Fruit fly (Drosophila melanogaster) whole organism, embryonic: Measurements from ENCODE around the gene CG17839.

ENCODE experiments used
- Antp ChIP-seq: fragments of 200-800 bp; sonication (Bioruptor generic); optimal IDR thresholded peaks from 3 replicates; lab custom pipeline; 2016; ENCODE audit warnings: missing biosample characterization, missing genetic modification characterization
- Blimp-1 ChIP-seq: fragments of 200-800 bp; sonication (Bioruptor generic); optimal IDR thresholded peaks from 3 replicates; lab custom pipeline; 2018; ENCODE audit warnings: missing biosample characterization, missing genetic modification characterization, mild to moderate bottlenecking, moderate library complexity, missing genetic modification reagents
- CG10267 ChIP-seq: fragments of 200-800 bp; sonication (Bioruptor generic); optimal IDR thresholded peaks from 2 replicates; lab custom pipeline; 2018; ENCODE audit warnings: missing biosample characterization, mild to moderate bottlenecking, missing genetic modification characterization, moderate library complexity
- CG10654 ChIP-seq: fragments of 200-800 bp; sonication (Bioruptor generic); optimal IDR thresholded peaks from 2 replicates; lab custom pipeline; 2016; ENCODE audit warnings: missing biosample characterization, missing genetic modification characterization
- CG12071 ChIP-seq: fragments of 200-800 bp; sonication (Bioruptor generic); optimal IDR thresholded peaks from 3 replicates; lab custom pipeline; 2018; ENCODE audit warnings: missing biosample characterization, mild to moderate bottlenecking, missing genetic modification characterization
- CG13123 ChIP-seq: fragments of 200-800 bp; sonication (Bioruptor generic); optimal IDR thresholded peaks from 2 replicates; lab custom pipeline; 2016; ENCODE audit warnings: missing biosample characterization, missing genetic modification characterization
- CG13287 ChIP-seq: fragments of 200-800 bp; sonication (Bioruptor generic); IDR thresholded peaks from 2 replicates; pipeline ENCODE4 v1.3.6; 2022; ENCODE audit warnings: missing biosample characterization, missing genetic modification characterization; ENCODE audit not compliant: partially characterized antibody
- CG14050 ChIP-seq: fragments of 200-800 bp; sonication (Bioruptor generic); IDR thresholded peaks from 3 replicates; pipeline ENCODE4 v1.3.6; 2022; ENCODE audit warnings: missing biosample characterization, missing genetic modification characterization
- CG15011 ChIP-seq: fragments of 200-800 bp; sonication (Bioruptor generic); optimal IDR thresholded peaks from 3 replicates; lab custom pipeline; 2018; ENCODE audit warnings: missing biosample characterization, mild to moderate bottlenecking, missing genetic modification characterization
- CG15479 ChIP-seq: fragments of 200-800 bp; sonication (Bioruptor generic); optimal IDR thresholded peaks from 3 replicates; lab custom pipeline; 2019; ENCODE audit warnings: missing biosample characterization, mild to moderate bottlenecking, missing genetic modification characterization, moderate library complexity
- CG17186 ChIP-seq: fragments of 200-800 bp; sonication (Bioruptor generic); optimal IDR thresholded peaks from 3 replicates; lab custom pipeline; 2017; ENCODE audit warnings: missing biosample characterization, missing genetic modification reagents, missing genetic modification characterization
- CG17328 ChIP-seq: fragments of 200-800 bp; sonication (Bioruptor generic); IDR thresholded peaks from 2 replicates; pipeline ENCODE4 v1.3.6; 2022; ENCODE audit warnings: missing biosample characterization, missing genetic modification characterization
- CG17912 ChIP-seq: fragments of 200-800 bp; sonication (Bioruptor generic); optimal IDR thresholded peaks from 2 replicates; lab custom pipeline; 2018; ENCODE audit warnings: missing biosample characterization, mild to moderate bottlenecking, missing genetic modification characterization
- CG18619 ChIP-seq: fragments of 200-800 bp; sonication (Bioruptor generic); optimal IDR thresholded peaks from 3 replicates; lab custom pipeline; 2017; ENCODE audit warnings: missing biosample characterization, mild to moderate bottlenecking, missing genetic modification characterization
- CG2120 ChIP-seq: fragments of 200-800 bp; sonication (Bioruptor generic); optimal IDR thresholded peaks from 3 replicates; lab custom pipeline; 2016; ENCODE audit warnings: missing biosample characterization, missing genetic modification characterization
- CG2889 ChIP-seq: fragments of 200-800 bp; sonication (Bioruptor generic); IDR thresholded peaks from 3 replicates; pipeline ENCODE4 v1.3.6; 2022; ENCODE audit warnings: missing biosample characterization, missing genetic modification characterization
- CG31441 ChIP-seq: fragments of 200-800 bp; sonication (Bioruptor generic); IDR thresholded peaks from 2 replicates; pipeline ENCODE4 v1.3.6; 2022; ENCODE audit warnings: missing biosample characterization, missing genetic modification characterization
- CG33213 ChIP-seq: fragments of 200-800 bp; sonication (Bioruptor generic); optimal IDR thresholded peaks from 3 replicates; lab custom pipeline; 2016; ENCODE audit warnings: missing biosample characterization, missing genetic modification characterization
- CG34422 ChIP-seq: fragments of 200-800 bp; sonication (Bioruptor generic); IDR thresholded peaks from 3 replicates; pipeline ENCODE4 v1.3.6; 2022; ENCODE audit warnings: missing biosample characterization, missing genetic modification characterization
- CG8765 ChIP-seq: fragments of 200-800 bp; sonication (Bioruptor generic); IDR thresholded peaks from 2 replicates; pipeline ENCODE4 v1.3.6; 2022; ENCODE audit warnings: missing biosample characterization, missing genetic modification characterization
- CG9727 ChIP-seq: fragments of 200-800 bp; sonication (Bioruptor generic); optimal IDR thresholded peaks from 3 replicates; lab custom pipeline; 2017; ENCODE audit warnings: missing biosample characterization, mild to moderate bottlenecking, missing genetic modification characterization
- CrebB ChIP-seq: fragments of 200-800 bp; sonication (Bioruptor generic); optimal IDR thresholded peaks from 3 replicates; lab custom pipeline; 2018; ENCODE audit warnings: missing biosample characterization, mild to moderate bottlenecking, missing genetic modification characterization
- Dll ChIP-seq: fragments of 200-800 bp; sonication (Bioruptor generic); IDR thresholded peaks from 4 replicates; pipeline ENCODE4 v1.3.6; 2022; ENCODE audit warnings: missing biosample characterization, missing genetic modification characterization; ENCODE audit not compliant: partially characterized antibody
- Doc3 ChIP-seq: fragments of 200-800 bp; sonication (Bioruptor generic); IDR thresholded peaks from 3 replicates; pipeline ENCODE4 v1.3.6; 2022; ENCODE audit warnings: missing biosample characterization, missing genetic modification characterization; ENCODE audit not compliant: partially characterized antibody
- Eip74EF ChIP-seq, 2 experiments: fragments of 200-800 bp in 1 of 2; fragments of >200 bp in 1 of 2; sonication (Bioruptor generic) in 1 of 2; optimal IDR thresholded peaks; 2 replicates each; lab custom pipeline; 2017 to 2019; ENCODE audit warnings: missing biosample characterization in 2 of 2, missing genetic modification characterization in 2 of 2, mild to moderate bottlenecking in 1 of 2, moderate library complexity in 1 of 2
- GATAe ChIP-seq: fragments of 200-800 bp; sonication (Bioruptor generic); conservative IDR thresholded peaks from 2 replicates; pipeline ENCODE4 v1.3.6; 2022; ENCODE audit warnings: missing biosample characterization, missing genetic modification characterization
- HLH54F ChIP-seq: fragments of 200-800 bp; sonication (Bioruptor generic); optimal IDR thresholded peaks from 3 replicates; lab custom pipeline; 2016; ENCODE audit warnings: missing biosample characterization, missing genetic modification characterization
- Med ChIP-seq: fragments of 200-800 bp; sonication (Bioruptor generic); peaks from one replicate; lab custom pipeline; 2016; ENCODE audit warnings: missing biosample characterization, missing genetic modification characterization, mild to moderate bottlenecking, inconsistent platforms, moderate library complexity
- Nf-YA ChIP-seq: fragments of 200-800 bp; sonication (Bioruptor generic); IDR thresholded peaks from 2 replicates; pipeline ENCODE4 v1.3.6; 2022; ENCODE audit warnings: missing biosample characterization, missing genetic modification characterization
- Poxn ChIP-seq: fragments of 200-800 bp; sonication (Bioruptor generic); IDR thresholded peaks from 2 replicates; pipeline ENCODE4 v1.3.6; 2022; ENCODE audit warnings: missing biosample characterization, missing genetic modification characterization
- TFAM ChIP-seq: fragments of 200-800 bp; sonication (Bioruptor generic); optimal IDR thresholded peaks from 2 replicates; lab custom pipeline; 2017; ENCODE audit warnings: missing biosample characterization, missing genetic modification characterization, inconsistent platforms
- Usf ChIP-seq: fragments of 200-800 bp; sonication (Bioruptor generic); optimal IDR thresholded peaks from 2 replicates; lab custom pipeline; 2017; ENCODE audit warnings: missing genotype, missing biosample characterization, missing genetic modification characterization
- btn ChIP-seq: fragments of 200-800 bp; sonication (Bioruptor generic); optimal IDR thresholded peaks from 2 replicates; lab custom pipeline; 2016; ENCODE audit warnings: missing biosample characterization, missing genetic modification characterization
- chm ChIP-seq: fragments of 200-800 bp; sonication (Bioruptor generic); IDR thresholded peaks from 2 replicates; pipeline ENCODE4 v1.3.6; 2022; ENCODE audit warnings: missing biosample characterization, missing genetic modification characterization
- esg ChIP-seq: fragments of 200-800 bp; sonication (Bioruptor generic); conservative IDR thresholded peaks from 2 replicates; pipeline ENCODE4 v1.3.6; 2022; ENCODE audit warnings: missing biosample characterization, missing genetic modification characterization
- ftz-f1 ChIP-seq: fragments of 200-800 bp; sonication (Bioruptor generic); optimal IDR thresholded peaks from 2 replicates; lab custom pipeline; 2016; ENCODE audit warnings: missing biosample characterization, missing genetic modification characterization
- inv ChIP-seq: fragments of 200-800 bp; sonication (Bioruptor generic); IDR thresholded peaks from 2 replicates; pipeline ENCODE4 v1.3.6; 2022; ENCODE audit warnings: missing biosample characterization, missing genetic modification characterization; ENCODE audit not compliant: partially characterized antibody
- jigr1 ChIP-seq: fragments of 200-800 bp; sonication (Bioruptor generic); IDR thresholded peaks from 3 replicates; pipeline ENCODE4 v1.3.6; 2022; ENCODE audit warnings: missing biosample characterization, missing genetic modification characterization
- knrl ChIP-seq: fragments of 200-800 bp; sonication (Bioruptor generic); IDR thresholded peaks from 3 replicates; pipeline ENCODE4 v1.3.6; 2022; ENCODE audit warnings: missing biosample characterization, missing genetic modification characterization; ENCODE audit not compliant: partially characterized antibody
- lov ChIP-seq, 2 experiments: fragments of 200-800 bp in 1 of 2; fragments of >200 bp in 1 of 2; sonication (Bioruptor generic) in 1 of 2; IDR thresholded peaks in 1 of 2; optimal IDR thresholded peaks in 1 of 2; 2 replicates in 1 of 2; 3 replicates in 1 of 2; pipeline versions ENCODE4 v1.3.6 to Lab custom; 2017 to 2022; ENCODE audit warnings: missing biosample characterization in 1 of 2, missing genetic modification characterization in 1 of 2
- mld ChIP-seq: fragments of 200-800 bp; sonication (Bioruptor generic); IDR thresholded peaks from 3 replicates; pipeline ENCODE4 v1.3.6; 2022; ENCODE audit warnings: missing biosample characterization, missing genetic modification characterization; ENCODE audit not compliant: partially characterized antibody
- peb ChIP-seq: fragments of 200-800 bp; sonication (Bioruptor generic); IDR thresholded peaks from 2 replicates; pipeline ENCODE4 v1.3.6; 2022; ENCODE audit warnings: missing biosample characterization, missing genetic modification characterization
- pnt ChIP-seq: fragments of 200-800 bp; sonication (Bioruptor generic); optimal IDR thresholded peaks from 3 replicates; lab custom pipeline; 2016; ENCODE audit warnings: missing biosample characterization, missing genetic modification characterization
- psq ChIP-seq: fragments of 200-800 bp; sonication (Bioruptor generic); optimal IDR thresholded peaks from 2 replicates; lab custom pipeline; 2017; ENCODE audit warnings: missing biosample characterization, missing genetic modification characterization
- ro ChIP-seq: fragments of 200-800 bp; sonication (Bioruptor generic); IDR thresholded peaks from 2 replicates; pipeline ENCODE4 v1.3.6; 2022; ENCODE audit warnings: missing biosample characterization, missing genetic modification characterization
- sim ChIP-seq: fragments of 200-800 bp; sonication (Bioruptor generic); IDR thresholded peaks from 2 replicates; pipeline ENCODE4 v1.3.6; 2022; ENCODE audit warnings: missing biosample characterization, missing genetic modification characterization
- unc-4 ChIP-seq: fragments of 200-800 bp; sonication (Bioruptor generic); IDR thresholded peaks from 2 replicates; pipeline ENCODE4 v1.3.6; 2022; ENCODE audit warnings: missing biosample characterization, missing genetic modification characterization; ENCODE audit not compliant: partially characterized antibody
- zen ChIP-seq: fragments of 200-800 bp; sonication (Bioruptor generic); optimal IDR thresholded peaks from 3 replicates; lab custom pipeline; 2018; ENCODE audit warnings: missing biosample characterization, mild to moderate bottlenecking, missing genetic modification characterization, moderate library complexity
- zf30C ChIP-seq: fragments of 200-800 bp; sonication (Bioruptor generic); optimal IDR thresholded peaks from 3 replicates; lab custom pipeline; 2018; ENCODE audit warnings: missing biosample characterization, mild to moderate bottlenecking, missing genetic modification characterization

Gene CG17839

dm6 chr3L:14790127-14790589, 14.8 kb upstream of the CG17839 start (continued):
- TF ChIP-seq CG34422 (GFP tag; lab: Robert Waterston, UW): peak; percentile 69; the same call in 2 of the 3 replicates
- peak; percentile 89 for TF ChIP-seq Antp (GFP tag; lab: Kevin White, UChicago)
- TF ChIP-seq CG2889 (GFP tag; lab: Robert Waterston, UW): 0 out of 3 replicates have a peak, but pooled peaks have one; percentile 54
- peak; percentile 44 for TF ChIP-seq ro (GFP tag; lab: Robert Waterston, UW)
- TF ChIP-seq Nf-YA: 0 out of 2 replicates have a peak, but pooled peaks have one; percentile 34
- TF ChIP-seq pnt: peak; percentile 61
- TF ChIP-seq CG12071: no peak
- 0 out of 2 replicates have a peak, but pooled peaks have one; percentile 31 for TF ChIP-seq CG31441 (GFP tag; lab: Robert Waterston, UW)
- TF ChIP-seq zf30C (GFP tag; lab: Kevin White, UChicago): no peak
- peak; percentile 91 for TF ChIP-seq CG2120 (GFP tag; lab: Kevin White, UChicago)
- peak; percentile 34 for TF ChIP-seq CG18619 (GFP tag; lab: Kevin White, UChicago)
- TF ChIP-seq Eip74EF (GFP tag; optimal IDR thresholded peaks at IDR 0.05; lab: Kevin White, UChicago): no peak
- TF ChIP-seq knrl (GFP tag; lab: Robert Waterston, UW): peak; percentile 89
- no peak; the same call in 1 of the 2 replicates for TF ChIP-seq GATAe (GFP tag; lab: Robert Waterston, UW)
- TF ChIP-seq CG13287 (GFP tag; lab: Robert Waterston, UW): peak; percentile 82
- peak; percentile 70 for TF ChIP-seq CG33213 (GFP tag; lab: Kevin White, UChicago)
- peak; percentile 99 for TF ChIP-seq Med
- peak; percentile 62 for TF ChIP-seq CG17912
- peak; percentile 80 for TF ChIP-seq inv (GFP tag; lab: Robert Waterston, UW)
- TF ChIP-seq Blimp-1 (GFP tag; lab: Kevin White, UChicago): no peak
- TF ChIP-seq zen: peak; percentile 69
- no peak; the same call in 2 of the 3 replicates for TF ChIP-seq CG14050 (GFP tag; lab: Robert Waterston, UW)
- TF ChIP-seq mld (GFP tag; lab: Robert Waterston, UW): peak; percentile 74; the same call in 2 of the 3 replicates
- TF ChIP-seq CG10267 (tag; lab: Kevin White, UChicago): peak; percentile 96
- peak; percentile 83 for TF ChIP-seq CG10654 (GFP tag; lab: Kevin White, UChicago)
- peak; percentile 76 for TF ChIP-seq CG15479 (GFP tag; lab: Kevin White, UChicago)
- no peak for TF ChIP-seq TFAM (GFP tag; lab: Kevin White, UChicago)
- TF ChIP-seq CG9727 (GFP tag; lab: Kevin White, UChicago): peak; percentile 64
- peak; percentile 61 for TF ChIP-seq chm (GFP tag; lab: Robert Waterston, UW)
- TF ChIP-seq ftz-f1 (GFP tag; lab: Kevin White, UChicago): peak; percentile 37
- TF ChIP-seq Poxn (GFP tag; lab: Robert Waterston, UW): peak; percentile 36; the same call in 1 of the 2 replicates
- TF ChIP-seq unc-4 (GFP tag; lab: Robert Waterston, UW): peak; percentile 76
- TF ChIP-seq HLH54F (GFP tag; lab: Kevin White, UChicago): peak; percentile 91
- peak; percentile 85 for TF ChIP-seq Dll (GFP tag; lab: Robert Waterston, UW)
- TF ChIP-seq CG8765 (GFP tag; lab: Robert Waterston, UW): peak; percentile 44; the same call in 1 of the 2 replicates
- no peak for TF ChIP-seq sim (GFP tag; lab: Robert Waterston, UW)
- peak; percentile 61 for TF ChIP-seq esg (GFP tag; lab: Robert Waterston, UW)
- peak; percentile 82 for TF ChIP-seq Doc3 (GFP tag; lab: Robert Waterston, UW)
- TF ChIP-seq CrebB: peak; percentile 60
- TF ChIP-seq CG17186: peak; percentile 87
- peak; percentile 58 for TF ChIP-seq CG17328 (GFP tag; lab: Robert Waterston, UW)
- TF ChIP-seq CG15011 (GFP tag; lab: Kevin White, UChicago): no peak
- peak; percentile 58 for TF ChIP-seq psq
- TF ChIP-seq btn (GFP tag; lab: Kevin White, UChicago): peak; percentile 56
- peak; percentile 85 for TF ChIP-seq CG13123 (GFP tag; lab: Kevin White, UChicago)
- TF ChIP-seq peb: peak; percentile 56; the same call in 1 of the 2 replicates
- TF ChIP-seq Usf (GFP tag; lab: Kevin White, UChicago): peak; percentile 19
- TF ChIP-seq jigr1: no peak
- no peak for TF ChIP-seq lov (optimal IDR thresholded peaks at IDR 0.05; lab: Kevin White, UChicago)
- peak; percentile 61; the same call in 1 of the 3 replicates for TF ChIP-seq lov (GFP tag; IDR thresholded peaks at IDR 0.05; lab: Robert Waterston, UW)
